Worm (Caenorhabditis elegans) whole organism, L2 larva: ENCODE data around the gene znf-598.
A peak's percentile ranks its signal among the peaks of the same experiment; 100 is the strongest.

Experiments used
- C34F6.9 ChIP-seq: fragments of 150-350 bp; optimal IDR thresholded peaks from 2 replicates; lab custom pipeline; 2014; ENCODE audit warnings: missing biosample characterization, missing genetic modification characterization
- F13H6.1 ChIP-seq: sonication (generic microtip); optimal IDR thresholded peaks from 2 replicates; lab custom pipeline; 2016; ENCODE audit warnings: missing genetic modification characterization, missing compliant biosample characterization
- R02D3.7 ChIP-seq: fragments of 150-350 bp; optimal IDR thresholded peaks from 2 replicates; lab custom pipeline; 2014; ENCODE audit warnings: missing biosample characterization, missing genetic modification characterization
- Y55F3AM.14 ChIP-seq: fragments of 200-800 bp; sonication (Bioruptor generic); optimal IDR thresholded peaks from 2 replicates; lab custom pipeline; 2018; ENCODE audit warnings: mild to moderate bottlenecking, missing genetic modification characterization, missing compliant biosample characterization
- ZK546.5 ChIP-seq: sonication (generic microtip); optimal IDR thresholded peaks from 2 replicates; lab custom pipeline; 2017; ENCODE audit warnings: missing biosample characterization, missing genetic modification characterization
- alr-1 ChIP-seq: fragments of 150-350 bp; optimal IDR thresholded peaks from 2 replicates; lab custom pipeline; 2014; ENCODE audit warnings: missing biosample characterization, missing genetic modification characterization
- aly-2 ChIP-seq: fragments of 150-350 bp; optimal IDR thresholded peaks from 2 replicates; lab custom pipeline; 2014; ENCODE audit warnings: missing biosample characterization, missing genetic modification characterization
- ama-1 ChIP-seq: fragments of 150-350 bp; optimal IDR thresholded peaks from 2 replicates; lab custom pipeline; 2018; ENCODE audit warnings: inconsistent platforms
- ceh-16 ChIP-seq: fragments of 150-350 bp; optimal IDR thresholded peaks from 2 replicates; lab custom pipeline; 2014; ENCODE audit warnings: missing biosample characterization, missing genetic modification characterization
- ceh-82 ChIP-seq: fragments of 150-350 bp; optimal IDR thresholded peaks from 2 replicates; lab custom pipeline; 2014; ENCODE audit warnings: missing biosample characterization, missing genetic modification characterization
- crh-2 ChIP-seq: sonication (generic microtip); optimal IDR thresholded peaks from 2 replicates; lab custom pipeline; 2017; ENCODE audit warnings: missing biosample characterization, missing genetic modification characterization
- dmd-4 ChIP-seq: sonication (generic microtip); optimal IDR thresholded peaks from 2 replicates; lab custom pipeline; 2017; ENCODE audit warnings: missing biosample characterization, missing genetic modification characterization
- egl-27 ChIP-seq: sonication (generic microtip); optimal IDR thresholded peaks from 3 replicates; lab custom pipeline; 2017; ENCODE audit warnings: missing biosample characterization, missing genetic modification reagents, missing genetic modification characterization
- elt-3 ChIP-seq: sonication (generic microtip); optimal IDR thresholded peaks from 2 replicates; lab custom pipeline; 2017; ENCODE audit warnings: missing biosample characterization, missing genetic modification characterization
- fos-1 ChIP-seq: fragments of 150-350 bp; optimal IDR thresholded peaks from 2 replicates; lab custom pipeline; 2014; ENCODE audit warnings: missing biosample characterization, missing genetic modification characterization
- gmeb-1 ChIP-seq: fragments of 150-350 bp; optimal IDR thresholded peaks from 2 replicates; lab custom pipeline; 2014; ENCODE audit warnings: missing biosample characterization, missing genetic modification characterization
- lin-11 ChIP-seq: fragments of 150-350 bp; sonication (generic microtip); optimal IDR thresholded peaks from 2 replicates; lab custom pipeline; 2014; ENCODE audit warnings: missing biosample characterization, missing genetic modification characterization, inconsistent platforms, mixed read lengths
- lin-13 ChIP-seq: fragments of 150-350 bp; optimal IDR thresholded peaks from 2 replicates; lab custom pipeline; 2014; ENCODE audit warnings: missing biosample characterization, missing genetic modification reagents, missing genetic modification characterization
- lin-39 ChIP-seq: fragments of 150-350 bp; optimal IDR thresholded peaks from 2 replicates; lab custom pipeline; 2014; ENCODE audit warnings: missing biosample characterization, missing genetic modification reagents, missing genetic modification characterization
- lsy-2 ChIP-seq, 2 experiments: fragments of 150-350 bp in 1 of 2; sonication (generic microtip) in 1 of 2; optimal IDR thresholded peaks; 2 replicates each; lab custom pipeline; 2014 to 2017; ENCODE audit warnings: missing biosample characterization in 2 of 2, missing genetic modification characterization in 2 of 2
- mab-5 ChIP-seq: fragments of 150-350 bp; optimal IDR thresholded peaks from 2 replicates; lab custom pipeline; 2014; ENCODE audit warnings: missing biosample characterization, missing genetic modification characterization
- mdl-1 ChIP-seq, 2 experiments: fragments of 150-350 bp in 1 of 2; sonication (generic microtip) in 1 of 2; optimal IDR thresholded peaks; 2 replicates each; lab custom pipeline; 2017; ENCODE audit warnings: missing biosample characterization in 2 of 2, missing genetic modification characterization in 2 of 2
- nhr-10 ChIP-seq: sonication (generic microtip); optimal IDR thresholded peaks from 2 replicates; lab custom pipeline; 2017; ENCODE audit warnings: missing biosample characterization, missing genetic modification characterization
- nhr-11 ChIP-seq: fragments of 150-350 bp; optimal IDR thresholded peaks from 2 replicates; lab custom pipeline; 2014; ENCODE audit warnings: missing biosample characterization, missing genetic modification characterization
- nhr-12 ChIP-seq: fragments of 150-350 bp; optimal IDR thresholded peaks from 2 replicates; lab custom pipeline; 2014; ENCODE audit warnings: missing biosample characterization, missing genetic modification characterization
- nhr-21 ChIP-seq: fragments of 150-350 bp; optimal IDR thresholded peaks from 2 replicates; lab custom pipeline; 2014; ENCODE audit warnings: missing biosample characterization, missing genetic modification characterization
- nhr-23 ChIP-seq: fragments of 150-350 bp; optimal IDR thresholded peaks from 2 replicates; lab custom pipeline; 2014; ENCODE audit warnings: missing biosample characterization, missing genetic modification reagents, missing genetic modification characterization
- nhr-237 ChIP-seq: fragments of 150-350 bp; optimal IDR thresholded peaks from 2 replicates; lab custom pipeline; 2014; ENCODE audit warnings: missing biosample characterization, missing genetic modification characterization
- nhr-25 ChIP-seq: fragments of 150-350 bp; sonication (generic microtip); optimal IDR thresholded peaks from 3 replicates; lab custom pipeline; 2014; ENCODE audit warnings: missing biosample characterization, missing genetic modification characterization
- nhr-6 ChIP-seq: fragments of 150-350 bp; optimal IDR thresholded peaks from 2 replicates; lab custom pipeline; 2014; ENCODE audit warnings: missing biosample characterization, missing genetic modification characterization
- nhr-77 ChIP-seq: fragments of 150-350 bp; optimal IDR thresholded peaks from 2 replicates; lab custom pipeline; 2014; ENCODE audit warnings: missing biosample characterization, missing genetic modification characterization
- peb-1 ChIP-seq: fragments of 150-350 bp; optimal IDR thresholded peaks from 2 replicates; lab custom pipeline; 2014; ENCODE audit warnings: missing biosample characterization, missing genetic modification characterization
- sem-4 ChIP-seq: fragments of 150-350 bp; optimal IDR thresholded peaks from 2 replicates; lab custom pipeline; 2014; ENCODE audit warnings: missing biosample characterization, missing genetic modification reagents, missing genetic modification characterization
- skn-1 ChIP-seq: sonication (generic microtip); optimal IDR thresholded peaks from 2 replicates; lab custom pipeline; 2017; ENCODE audit warnings: missing biosample characterization, missing genetic modification characterization
- sma-3 ChIP-seq: sonication (generic microtip); optimal IDR thresholded peaks from 2 replicates; lab custom pipeline; 2016; ENCODE audit warnings: missing genetic modification reagents, missing genetic modification characterization, missing compliant biosample characterization
- sma-9 ChIP-seq, 2 experiments: fragments of 150-350 bp in 1 of 2; sonication (generic microtip) in 1 of 2; optimal IDR thresholded peaks; 2 replicates each; lab custom pipeline; 2014 to 2016; ENCODE audit warnings: missing genetic modification characterization in 2 of 2, mild to moderate bottlenecking in 1 of 2, missing biosample characterization in 1 of 2, missing compliant biosample characterization in 1 of 2, missing genetic modification reagents in 1 of 2, moderate library complexity in 1 of 2
- snpc-4 ChIP-seq: fragments of 150-350 bp; optimal IDR thresholded peaks from 2 replicates; lab custom pipeline; 2014; ENCODE audit warnings: missing biosample characterization, missing genetic modification characterization
- unc-39 ChIP-seq: fragments of 150-350 bp; optimal IDR thresholded peaks from 2 replicates; lab custom pipeline; 2014; ENCODE audit warnings: missing biosample characterization, missing genetic modification characterization
- unc-55 ChIP-seq: fragments of 150-350 bp; sonication (generic microtip); optimal IDR thresholded peaks from 3 replicates; lab custom pipeline; 2014; ENCODE audit warnings: missing biosample characterization, missing genetic modification reagents, missing genetic modification characterization
- unc-62 ChIP-seq: fragments of 150-350 bp; optimal IDR thresholded peaks from 2 replicates; lab custom pipeline; 2014; ENCODE audit warnings: missing biosample characterization, missing genetic modification reagents, missing genetic modification characterization
- zag-1 ChIP-seq: fragments of 150-350 bp; optimal IDR thresholded peaks from 2 replicates; lab custom pipeline; 2014; ENCODE audit warnings: missing biosample characterization, missing genetic modification characterization
- ztf-1 ChIP-seq: fragments of 200-800 bp; sonication (Bioruptor generic); conservative IDR thresholded peaks from 2 replicates; pipeline ENCODE4 v1.3.6; 2022; ENCODE audit warnings: missing genetic modification characterization, missing compliant biosample characterization
- ztf-11 ChIP-seq: sonication (generic microtip); optimal IDR thresholded peaks from 2 replicates; lab custom pipeline; 2017; ENCODE audit warnings: missing biosample characterization, missing genetic modification characterization

Gene znf-598

DNA sequence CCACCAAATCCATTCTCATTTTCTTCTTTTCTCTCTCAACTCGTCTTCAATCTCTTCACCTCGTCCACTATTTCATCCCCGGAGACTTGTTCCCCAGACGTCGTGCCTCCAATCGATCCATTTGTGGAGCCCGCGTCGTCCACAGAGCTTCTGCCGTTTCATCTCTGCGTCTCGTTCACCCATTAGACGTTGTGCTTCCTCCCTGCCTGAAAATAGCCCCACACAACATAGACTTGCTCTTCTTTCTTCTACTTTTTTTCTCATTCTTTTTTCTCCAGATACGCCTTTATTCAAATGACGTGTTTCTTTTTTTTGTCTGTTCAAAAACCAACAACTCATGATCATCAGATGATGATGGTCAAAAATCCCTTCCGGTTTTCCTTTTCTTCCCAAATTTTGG, 32.7 kb upstream of the znf-598 start (continued):
- no peak for TF ChIP-seq lin-39 (tag; lab: Kevin White, UChicago)
- no peak for TF ChIP-seq gmeb-1 (tag; lab: Kevin White, UChicago)
- TF ChIP-seq lsy-2 (tag; optimal IDR thresholded peaks at IDR 0.05; lab: Kevin White, UChicago), result peak; percentile 32 to 75
- TF ChIP-seq skn-1, result no peak
- TF ChIP-seq unc-39, result no peak
- TF ChIP-seq peb-1 (tag; lab: Kevin White, UChicago), result no peak
- peak; percentile 54 for TF ChIP-seq F13H6.1 (tag; lab: Kevin White, UChicago)
- peak; percentile 67 for TF ChIP-seq sma-9 (GFP tag; optimal IDR thresholded peaks at IDR 0.05; lab: Kevin White, UChicago)
- no peak for TF ChIP-seq sma-9 (tag; optimal IDR thresholded peaks at IDR 0.05; lab: Kevin White, UChicago)
- no peak for TF ChIP-seq nhr-237
- no peak for TF ChIP-seq nhr-11 (tag; lab: Kevin White, UChicago)
- no peak for TF ChIP-seq nhr-10 (tag; lab: Kevin White, UChicago)
- TF ChIP-seq alr-1, result no peak
- no peak for TF ChIP-seq ceh-16
- TF ChIP-seq R02D3.7 (tag; lab: Kevin White, UChicago), result no peak
- TF ChIP-seq nhr-21 (tag; lab: Kevin White, UChicago), result no peak
- TF ChIP-seq mab-5, result peak; percentile 24
- TF ChIP-seq snpc-4, result peak; percentile 26
- no peak for TF ChIP-seq ztf-1 (GFP tag; lab: Robert Waterston, UW)
- peak; percentile 42 for TF ChIP-seq lin-11
- no peak for TF ChIP-seq fos-1 (tag; lab: Kevin White, UChicago)

DNA sequence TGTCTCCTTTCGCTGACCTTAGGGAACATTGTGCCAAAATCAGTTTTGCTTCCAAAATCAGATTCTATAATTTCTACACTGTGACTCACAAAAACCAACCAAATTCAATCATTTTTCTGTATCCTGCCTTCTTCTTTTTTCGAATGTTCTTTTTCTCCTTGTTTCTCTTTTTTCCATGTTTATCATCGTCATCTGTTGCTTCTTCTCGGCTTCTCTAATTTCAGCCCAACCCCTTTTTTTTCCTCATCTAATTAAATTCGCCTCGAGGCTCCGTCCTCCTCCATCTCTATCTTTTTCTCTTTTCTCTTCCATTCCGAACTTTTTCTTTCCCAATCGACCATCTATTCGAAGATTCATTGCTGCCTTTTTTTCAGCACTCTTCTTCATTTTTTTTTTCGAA, 30.9 kb upstream of the znf-598 start, which contains the start of gene unc-104:
TSS of gene unc-104 (plus strand) at position 311 of the 400 bp plus-strand sequence.
- TF ChIP-seq nhr-6, result no peak
- no peak for TF ChIP-seq nhr-23 (tag; lab: Kevin White, UChicago)
- TF ChIP-seq sma-3 (GFP tag; lab: Kevin White, UChicago), result no peak
- no peak for TF ChIP-seq nhr-77 (tag; lab: Kevin White, UChicago)
- no peak for TF ChIP-seq lin-39 (tag; lab: Kevin White, UChicago)
- TF ChIP-seq ZK546.5 (tag; lab: Kevin White, UChicago), result no peak
- TF ChIP-seq mab-5, result no peak
- TF ChIP-seq nhr-12 (tag; lab: Kevin White, UChicago), result no peak
- no peak for TF ChIP-seq elt-3 (tag; lab: Kevin White, UChicago)
- no peak for TF ChIP-seq nhr-10 (tag; lab: Kevin White, UChicago)
- TF ChIP-seq ztf-11 (tag; lab: Kevin White, UChicago), result no peak
- no peak for TF ChIP-seq ama-1 (lab: Kevin White, UChicago)
- TF ChIP-seq sem-4 (tag; lab: Kevin White, UChicago), result peak; percentile 55
- no peak for TF ChIP-seq snpc-4
- TF ChIP-seq ceh-16, result no peak
- TF ChIP-seq Y55F3AM.14 (GFP tag; lab: Kevin White, UChicago), result no peak
- TF ChIP-seq C34F6.9 (tag; lab: Kevin White, UChicago), result peak; percentile 27
- no peak for TF ChIP-seq skn-1
- TF ChIP-seq lsy-2 (tag; optimal IDR thresholded peaks at IDR 0.05; lab: Kevin White, UChicago), result peak in 1 of 2 experiments; percentile 16
- no peak for TF ChIP-seq nhr-21 (tag; lab: Kevin White, UChicago)
- TF ChIP-seq dmd-4 (tag; lab: Kevin White, UChicago), result no peak
- TF ChIP-seq ceh-82 (tag; lab: Kevin White, UChicago), result no peak
- no peak for TF ChIP-seq nhr-237
- no peak for TF ChIP-seq ztf-1 (GFP tag; lab: Robert Waterston, UW)
- no peak for TF ChIP-seq lin-11
- no peak for TF ChIP-seq aly-2
- no peak for TF ChIP-seq nhr-25 (tag; lab: Kevin White, UChicago)
- TF ChIP-seq egl-27 (tag; lab: Kevin White, UChicago), result no peak
- TF ChIP-seq zag-1 (tag; lab: Kevin White, UChicago), result peak; percentile 24
- TF ChIP-seq unc-62 (GFP tag; lab: Kevin White, UChicago), result no peak
- no peak for TF ChIP-seq F13H6.1 (tag; lab: Kevin White, UChicago)
- no peak for TF ChIP-seq lin-13 (GFP tag; lab: Kevin White, UChicago)
- peak; percentile 14 for TF ChIP-seq crh-2 (tag; lab: Kevin White, UChicago)
- TF ChIP-seq gmeb-1 (tag; lab: Kevin White, UChicago), result no peak

DNA sequence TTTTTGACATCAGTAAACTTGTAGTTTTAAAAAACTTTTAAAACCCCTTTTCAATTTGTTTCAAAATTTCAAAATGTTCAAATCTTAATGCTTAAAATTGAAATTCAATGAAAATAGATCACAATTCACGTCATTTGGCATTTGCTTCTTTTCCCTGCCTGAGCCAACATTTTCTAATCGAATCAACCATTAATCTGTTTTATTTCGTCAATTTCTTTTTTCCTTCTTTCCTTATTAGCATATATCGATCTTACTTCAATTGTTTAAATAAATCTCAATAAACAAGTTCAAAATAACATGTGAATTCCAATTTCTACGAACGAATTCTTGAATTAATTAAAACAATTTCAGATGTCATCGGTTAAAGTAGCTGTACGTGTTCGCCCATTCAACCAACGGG, 30.0 kb upstream of the znf-598 start:
- TF ChIP-seq mdl-1 (tag; optimal IDR thresholded peaks at IDR 0.05; lab: Kevin White, UChicago) (no peak), ceh-82 (tag; lab: Kevin White, UChicago) (no peak), peb-1 (tag; lab: Kevin White, UChicago) (no peak), C34F6.9 (tag; lab: Kevin White, UChicago) (no peak), nhr-11 (tag; lab: Kevin White, UChicago) (no peak), unc-55 (GFP tag; lab: Kevin White, UChicago) (no peak), lin-39 (tag; lab: Kevin White, UChicago) (no peak), lsy-2 (tag; optimal IDR thresholded peaks at IDR 0.05; lab: Kevin White, UChicago) (no peak), lin-13 (GFP tag; lab: Kevin White, UChicago) (no peak)
